Worm (Caenorhabditis elegans) whole organism, mixed stage, embryonic: ENCODE results near the gene F21C10.18.

Experiments used
- elt-1 ChIP-seq: sonication (generic microtip); optimal IDR thresholded peaks from 2 replicates; lab custom pipeline; 2017; ENCODE audit warnings: missing genetic modification characterization, mild to moderate bottlenecking, missing compliant biosample characterization, antibody characterized with exemption, moderate library complexity, borderline replicate concordance; ENCODE audit not compliant: insufficient read depth
- elt-3 ChIP-seq: fragments of 150-350 bp; optimal IDR thresholded peaks from 2 replicates; lab custom pipeline; 2014; ENCODE audit warnings: missing biosample characterization, missing genetic modification characterization
- lin-13 ChIP-seq: fragments of 150-350 bp; optimal IDR thresholded peaks from 2 replicates; lab custom pipeline; 2014; ENCODE audit warnings: missing biosample characterization, missing genetic modification characterization
- lsy-2 ChIP-seq: fragments of 150-350 bp; optimal IDR thresholded peaks from 2 replicates; lab custom pipeline; 2014; ENCODE audit warnings: missing biosample characterization, missing genetic modification characterization
- mab-5 ChIP-seq: fragments of 150-350 bp; optimal IDR thresholded peaks from 2 replicates; lab custom pipeline; 2014; ENCODE audit warnings: missing biosample characterization, missing genetic modification characterization
- mep-1 ChIP-seq: fragments of 150-350 bp; optimal IDR thresholded peaks from 2 replicates; lab custom pipeline; 2017; ENCODE audit warnings: missing biosample characterization, missing genetic modification reagents, missing genetic modification characterization, inconsistent platforms
- nhr-12 ChIP-seq: fragments of 150-350 bp; optimal IDR thresholded peaks from 2 replicates; lab custom pipeline; 2014; ENCODE audit warnings: missing biosample characterization, missing genetic modification characterization
- nhr-237 ChIP-seq: fragments of 150-350 bp; optimal IDR thresholded peaks from 2 replicates; lab custom pipeline; 2014; ENCODE audit warnings: missing biosample characterization, missing genetic modification characterization
- nhr-28 ChIP-seq: fragments of 150-350 bp; optimal IDR thresholded peaks from 2 replicates; lab custom pipeline; 2014; ENCODE audit warnings: missing biosample characterization, missing genetic modification characterization
- nhr-76 ChIP-seq: sonication (generic microtip); optimal IDR thresholded peaks from 2 replicates; lab custom pipeline; 2017; ENCODE audit warnings: missing biosample characterization, missing genetic modification characterization
- unc-39 ChIP-seq: fragments of 150-350 bp; optimal IDR thresholded peaks from 2 replicates; lab custom pipeline; 2014; ENCODE audit warnings: missing biosample characterization, missing genetic modification characterization
- unc-62 ChIP-seq: fragments of 150-350 bp; optimal IDR thresholded peaks from 2 replicates; lab custom pipeline; 2014; ENCODE audit warnings: missing biosample characterization, missing genetic modification reagents, missing genetic modification characterization
- ztf-11 ChIP-seq: fragments of 150-350 bp; optimal IDR thresholded peaks from 2 replicates; lab custom pipeline; 2014; ENCODE audit warnings: missing biosample characterization, missing genetic modification characterization

DNA sequence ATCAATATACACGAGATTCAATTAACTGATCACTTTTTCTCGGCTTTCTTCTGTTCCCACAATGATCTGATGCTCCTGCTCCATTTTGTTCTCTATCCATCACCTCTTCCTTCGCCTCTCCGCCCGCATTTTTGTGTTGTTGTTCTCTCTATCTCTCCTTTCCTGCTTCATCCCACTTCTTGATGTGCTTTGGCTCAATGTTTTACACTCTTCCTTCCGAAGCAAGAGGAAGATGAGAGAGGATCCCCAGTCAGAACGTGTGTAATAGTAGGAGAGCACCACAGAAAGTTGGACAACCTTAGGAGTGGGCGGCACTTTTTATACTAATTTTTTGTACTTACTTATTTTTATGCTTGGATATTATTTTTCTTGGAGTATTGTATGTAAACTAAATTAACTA is 3.6 kb downstream of the F21C10.18 start:
- TF ChIP-seq unc-39 (no peak), ztf-11 (tag; lab: Kevin White, UChicago) (no peak), mep-1 (tag; lab: Kevin White, UChicago) (no peak), lsy-2 (tag; lab: Kevin White, UChicago) (no peak), lin-13 (tag; lab: Kevin White, UChicago) (no peak), nhr-28 (no peak), elt-3 (tag; lab: Kevin White, UChicago) (no peak), unc-62 (GFP tag; lab: Kevin White, UChicago) (no peak), nhr-76 (no peak), elt-1 (no peak), nhr-237 (no peak), mab-5 (tag; lab: Kevin White, UChicago) (no peak), nhr-12 (tag; lab: Kevin White, UChicago) (no peak)
